Fruit fly (Drosophila melanogaster): ENCODE data around the gene hzg.

Gene hzg

DNA sequence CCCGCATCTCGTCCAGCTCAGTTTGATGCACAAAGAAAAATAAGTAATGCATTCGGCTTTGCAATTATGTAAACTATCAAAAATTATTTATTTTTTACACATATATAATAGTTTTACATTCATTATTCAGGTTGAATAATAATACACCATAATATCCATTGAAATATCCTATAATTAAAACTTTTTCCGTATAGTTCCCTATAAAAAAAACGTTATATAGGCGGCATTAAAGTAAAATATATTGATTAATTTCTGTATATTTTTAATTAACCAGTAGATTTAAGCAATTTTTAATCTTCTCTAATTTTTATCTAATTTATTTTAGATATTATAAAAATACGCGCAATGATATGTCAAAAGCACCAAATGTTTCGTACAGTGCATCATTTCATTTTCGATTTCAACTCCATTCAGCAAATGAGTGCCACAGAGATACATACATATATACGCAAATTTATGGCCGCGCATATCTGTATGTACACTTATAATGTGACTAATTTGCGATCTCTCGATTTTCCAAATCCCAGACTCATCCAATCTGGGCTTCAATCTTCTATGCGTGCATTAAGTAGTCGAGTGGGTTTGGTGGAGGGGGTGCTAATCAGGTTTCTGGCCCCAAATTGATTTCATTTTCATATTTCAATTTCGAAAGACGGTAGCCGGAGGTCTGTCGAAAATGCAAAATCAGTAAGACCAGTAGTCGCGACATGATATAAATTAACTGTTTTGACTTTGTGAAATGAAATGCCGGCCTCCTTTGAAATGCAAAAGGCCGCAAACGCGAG lies 8.9 kb upstream of the hzg start:
- peak; percentile 13 for TF ChIP-seq CG14655 (GFP tag; optimal IDR thresholded peaks at IDR 0.05)
- TF ChIP-seq CG4496 (GFP tag; IDR thresholded peaks at IDR 0.05): no peak
- TF ChIP-seq EcR (GFP tag; optimal IDR thresholded peaks at IDR 0.05): no peak
- TF ChIP-seq D1 (tag; optimal IDR thresholded peaks at IDR 0.05): no peak
- peak; percentile 36 for TF ChIP-seq CG8159 (tag; optimal IDR thresholded peaks at IDR 0.05)
- peak; percentile 34 for TF ChIP-seq CG9948 (tag; optimal IDR thresholded peaks at IDR 0.05)
- TF ChIP-seq CG17806 (tag; optimal IDR thresholded peaks at IDR 0.05): no peak

DNA sequence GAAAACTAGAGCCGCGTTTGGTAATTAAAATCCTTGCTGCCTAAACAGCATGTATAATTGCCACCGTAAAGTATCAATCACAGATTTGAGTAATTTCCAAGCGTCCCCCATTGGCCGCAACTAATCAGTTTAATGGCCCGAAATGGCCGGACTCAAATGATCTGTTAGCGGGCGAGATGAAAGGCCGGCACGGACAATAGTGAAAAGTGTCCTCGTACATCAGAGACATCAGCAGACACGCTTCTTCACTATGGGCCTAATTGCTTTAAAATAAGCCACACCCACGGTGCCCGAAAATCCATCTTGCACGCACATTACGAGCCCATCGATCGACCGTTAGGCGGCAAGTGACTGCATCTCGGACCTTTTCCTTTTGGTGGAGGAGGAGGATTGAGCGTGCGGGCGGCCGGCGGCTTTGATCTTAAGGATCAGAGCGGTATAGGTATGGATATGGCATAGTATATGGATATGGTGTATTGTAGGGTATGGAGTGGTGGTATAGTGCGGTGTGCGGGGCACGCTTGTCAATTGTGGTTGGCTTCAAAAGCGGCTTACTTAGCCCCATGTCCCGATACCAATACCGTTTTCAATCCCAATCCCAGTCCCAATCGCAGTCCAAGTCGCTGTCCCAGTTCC lies 7.9 kb upstream of the hzg start:
- 0 out of 3 replicates have a peak, but pooled peaks have one; percentile 23 for TF ChIP-seq CG4496 (GFP tag; IDR thresholded peaks at IDR 0.05)
- no peak for TF ChIP-seq CG12605 (GFP tag; IDR thresholded peaks at IDR 0.05)
- no peak for TF ChIP-seq Pif1A (GFP tag; optimal IDR thresholded peaks at IDR 0.05)
- no peak for TF ChIP-seq rn (GFP tag; IDR thresholded peaks at IDR 0.05)
- no peak for TF ChIP-seq CG34367 (tag; optimal IDR thresholded peaks at IDR 0.05)

dm6 chr3L:16011319-16012210 lies 7.0 kb upstream of the hzg start, which contains the start of gene mib1:
Gene mib1 (minus strand): TSS chr3L:16011812.
- TF ChIP-seq CG12605 (GFP tag; IDR thresholded peaks at IDR 0.05) (0 out of 2 replicates have a peak, but pooled peaks have one; percentile 29), D1 (tag; optimal IDR thresholded peaks at IDR 0.05) (no peak), fd96Ca (GFP tag; IDR thresholded peaks at IDR 0.05) (peak; percentile 68; the same call in 1 of the 3 replicates), rn (GFP tag; IDR thresholded peaks at IDR 0.05) (0 out of 2 replicates have a peak, but pooled peaks have one; percentile 26), CG8301 (tag; optimal IDR thresholded peaks at IDR 0.05) (no peak), gl (tag; optimal IDR thresholded peaks at IDR 0.05) (no peak), CG14655 (GFP tag; optimal IDR thresholded peaks at IDR 0.05) (no peak), CG10348 (GFP tag; IDR thresholded peaks at IDR 0.05) (no peak), CG32121 (GFP tag; IDR thresholded peaks at IDR 0.05) (no peak; the same call in none of the 2 replicates), CG9948 (tag; optimal IDR thresholded peaks at IDR 0.05) (no peak), EcR (GFP tag; optimal IDR thresholded peaks at IDR 0.05) (peak; percentile 27), Pif1A (GFP tag; optimal IDR thresholded peaks at IDR 0.05) (no peak), CG17806 (tag; optimal IDR thresholded peaks at IDR 0.05) (no peak), Snoo (tag; optimal IDR thresholded peaks at IDR 0.05) (peak; percentile 36), CG4496 (GFP tag; IDR thresholded peaks at IDR 0.05) (peak; percentile 32; the same call in 1 of the 3 replicates), CG15710 (tag; optimal IDR thresholded peaks at IDR 0.05) (no peak), CG8159 (tag; optimal IDR thresholded peaks at IDR 0.05) (no peak), CG13204 (GFP tag; optimal IDR thresholded peaks at IDR 0.05) (peak; percentile 93), CG34367 (tag; optimal IDR thresholded peaks at IDR 0.05) (no peak), Pif1B (GFP tag; optimal IDR thresholded peaks at IDR 0.05) (peak; percentile 37), Ets98B (GFP tag; IDR thresholded peaks at IDR 0.05) (peak; percentile 26)

DNA sequence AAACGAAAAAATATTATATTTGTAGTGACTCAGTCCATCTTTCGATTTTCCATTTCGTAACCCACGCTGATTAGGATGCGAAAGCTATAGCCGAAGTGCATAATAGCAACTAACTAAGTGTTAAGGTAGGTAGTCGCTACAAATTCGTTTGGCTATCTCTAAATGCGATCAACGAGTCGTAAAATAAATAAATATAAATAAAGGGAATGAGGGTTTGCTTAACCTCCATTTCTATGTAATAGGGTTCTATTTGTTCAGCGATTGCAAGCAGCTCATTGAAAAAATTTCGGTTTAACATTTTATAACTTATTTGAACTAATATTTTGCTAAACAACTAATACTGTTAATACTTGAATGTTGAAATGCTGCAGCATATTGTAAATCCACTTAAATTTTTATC lies 5.6 kb upstream of the hzg start:
- TF ChIP-seq CG9948 (tag; optimal IDR thresholded peaks at IDR 0.05) (no peak), CG10348 (GFP tag; IDR thresholded peaks at IDR 0.05) (no peak), gl (tag; optimal IDR thresholded peaks at IDR 0.05) (no peak), CG15710 (tag; optimal IDR thresholded peaks at IDR 0.05) (no peak), CG17806 (tag; optimal IDR thresholded peaks at IDR 0.05) (no peak), D1 (tag; optimal IDR thresholded peaks at IDR 0.05) (no peak), EcR (GFP tag; optimal IDR thresholded peaks at IDR 0.05) (no peak), CG12605 (GFP tag; IDR thresholded peaks at IDR 0.05) (no peak), CG34367 (tag; optimal IDR thresholded peaks at IDR 0.05) (no peak), Pif1A (GFP tag; optimal IDR thresholded peaks at IDR 0.05) (no peak), CG4496 (GFP tag; IDR thresholded peaks at IDR 0.05) (no peak), Ets98B (GFP tag; IDR thresholded peaks at IDR 0.05) (no peak)

DNA sequence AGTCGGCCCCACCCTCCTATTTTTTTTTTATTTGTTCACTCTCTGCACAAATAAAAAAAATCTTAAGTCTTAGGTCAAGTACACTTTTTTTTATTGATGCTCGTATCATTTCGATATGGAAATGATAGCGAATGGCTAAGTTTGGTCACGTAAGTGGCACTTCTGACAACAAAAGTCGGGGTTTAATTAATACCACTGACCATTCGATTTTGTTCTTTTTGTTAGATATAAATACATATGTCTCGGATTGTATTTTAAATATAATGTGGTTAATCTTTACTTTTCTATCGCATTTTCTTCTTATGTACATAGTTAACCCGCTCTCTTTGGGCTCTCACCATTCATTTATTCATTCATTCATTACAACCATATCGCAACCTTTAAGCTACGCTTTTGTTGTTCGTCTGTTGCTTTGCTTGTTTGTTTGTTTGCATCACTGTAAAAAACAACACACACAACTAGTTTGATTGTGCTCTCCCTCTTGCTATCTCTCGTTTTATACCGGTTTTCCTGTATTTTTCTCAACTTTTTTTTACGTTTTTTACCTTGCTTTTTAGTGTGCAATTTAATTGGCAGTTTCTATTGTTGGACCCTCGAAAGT lies 2.3 kb downstream of the hzg start:
- TF ChIP-seq gl (tag; optimal IDR thresholded peaks at IDR 0.05): peak; percentile 78
- no peak for TF ChIP-seq rn (GFP tag; IDR thresholded peaks at IDR 0.05)
- TF ChIP-seq CG4496 (GFP tag; IDR thresholded peaks at IDR 0.05): no peak
- no peak for TF ChIP-seq D1 (tag; optimal IDR thresholded peaks at IDR 0.05)
- TF ChIP-seq CG10348 (GFP tag; IDR thresholded peaks at IDR 0.05): no peak
- peak; percentile 41 for TF ChIP-seq CG13204 (GFP tag; optimal IDR thresholded peaks at IDR 0.05)
- TF ChIP-seq CG34367 (tag; optimal IDR thresholded peaks at IDR 0.05): peak; percentile 26
- TF ChIP-seq CG8159 (tag; optimal IDR thresholded peaks at IDR 0.05): no peak
- peak; percentile 32 for TF ChIP-seq CG15710 (tag; optimal IDR thresholded peaks at IDR 0.05)
- peak; percentile 1 for TF ChIP-seq CG9948 (tag; optimal IDR thresholded peaks at IDR 0.05)
- TF ChIP-seq Pif1A (GFP tag; optimal IDR thresholded peaks at IDR 0.05): peak; percentile 60
- TF ChIP-seq CG8301 (tag; optimal IDR thresholded peaks at IDR 0.05): peak; percentile 52
- TF ChIP-seq Pif1B (GFP tag; optimal IDR thresholded peaks at IDR 0.05): peak; percentile 37
- TF ChIP-seq Snoo (tag; optimal IDR thresholded peaks at IDR 0.05): no peak
- peak; percentile 12 for TF ChIP-seq CG17806 (tag; optimal IDR thresholded peaks at IDR 0.05)
- TF ChIP-seq Ets98B (GFP tag; IDR thresholded peaks at IDR 0.05): peak; percentile 62
- peak; percentile 48; the same call in 1 of the 2 replicates for TF ChIP-seq CG32121 (GFP tag; IDR thresholded peaks at IDR 0.05)
- no peak for TF ChIP-seq EcR (GFP tag; optimal IDR thresholded peaks at IDR 0.05)
- peak; percentile 84 for TF ChIP-seq CG12605 (GFP tag; IDR thresholded peaks at IDR 0.05)
- TF ChIP-seq fd96Ca (GFP tag; IDR thresholded peaks at IDR 0.05): no peak; the same call in 1 of the 3 replicates
- peak; percentile 62 for TF ChIP-seq CG14655 (GFP tag; optimal IDR thresholded peaks at IDR 0.05)

Data from whole organism, pupa.